Worm (Caenorhabditis elegans) whole organism, L4 larva: ENCODE results near the gene C13B9.2.
"Not testable (repeated sequence)": the region's sequence is repeated elsewhere in the genome, so short reads cannot be mapped to it uniquely, and the experiment has no call there.

Experiments used
- Y105C5A.15 ChIP-seq: fragments of 200-800 bp; sonication (Bioruptor generic); IDR thresholded peaks from 2 replicates; pipeline ENCODE4 v1.3.6; 2022; ENCODE audit warnings: missing genetic modification characterization, missing compliant biosample characterization
- skn-1 ChIP-seq: fragments of 150-350 bp; optimal IDR thresholded peaks from 2 replicates; lab custom pipeline; 2014; ENCODE audit warnings: missing biosample characterization, missing genetic modification characterization

- 0 out of 2 replicates have a peak, but pooled peaks have one; percentile 51 for TF ChIP-seq Y105C5A.15
- not testable (repeated sequence) for TF ChIP-seq skn-1 (tag; lab: Kevin White, UChicago)
These were observed 8.7 kb downstream of the C13B9.2 start for ce11 chrIII:6628769-6629168.
